Fruit fly (Drosophila melanogaster) whole organism, embryonic: ENCODE results near the gene CG13070.

Source experiments
- Aef1 ChIP-seq: fragments of 200-800 bp; sonication (Bioruptor generic); IDR thresholded peaks from 3 replicates; pipeline ENCODE4 v1.3.6; 2022; ENCODE audit warnings: missing biosample characterization, missing genetic modification characterization
- CG11398 ChIP-seq: fragments of 200-800 bp; sonication (Bioruptor generic); optimal IDR thresholded peaks from 2 replicates; lab custom pipeline; 2016; ENCODE audit warnings: missing biosample characterization, missing genetic modification characterization
- CG12071 ChIP-seq: fragments of 200-800 bp; sonication (Bioruptor generic); optimal IDR thresholded peaks from 3 replicates; lab custom pipeline; 2018; ENCODE audit warnings: missing biosample characterization, mild to moderate bottlenecking, missing genetic modification characterization
- CG12104 ChIP-seq: fragments of 200-800 bp; sonication (Bioruptor generic); optimal IDR thresholded peaks from 3 replicates; lab custom pipeline; 2016; ENCODE audit warnings: missing biosample characterization, missing genetic modification characterization
- CG12236 ChIP-seq: fragments of 200-800 bp; sonication (Bioruptor generic); optimal IDR thresholded peaks from 2 replicates; lab custom pipeline; 2016; ENCODE audit warnings: missing biosample characterization, missing genetic modification characterization
- CG12942 ChIP-seq: fragments of 200-800 bp; sonication (Bioruptor generic); optimal IDR thresholded peaks from 3 replicates; lab custom pipeline; 2016; ENCODE audit warnings: missing biosample characterization, missing genetic modification characterization
- CG13424 ChIP-seq: fragments of 200-800 bp; sonication (Bioruptor generic); optimal IDR thresholded peaks from 2 replicates; lab custom pipeline; 2019; ENCODE audit warnings: missing biosample characterization, mild to moderate bottlenecking, missing genetic modification characterization, moderate library complexity
- CG15601 ChIP-seq: fragments of 200-800 bp; sonication (Bioruptor generic); optimal IDR thresholded peaks from 3 replicates; lab custom pipeline; 2019; ENCODE audit warnings: missing biosample characterization, mild to moderate bottlenecking, missing genetic modification characterization, moderate library complexity
- CG16813 ChIP-seq: fragments of 200-800 bp; sonication (Bioruptor generic); IDR thresholded peaks from 3 replicates; pipeline ENCODE4 v1.3.6; 2022; ENCODE audit warnings: missing biosample characterization, missing genetic modification characterization; ENCODE audit not compliant: partially characterized antibody
- CG17359 ChIP-seq: fragments of 200-800 bp; sonication (Bioruptor generic); optimal IDR thresholded peaks from 3 replicates; lab custom pipeline; 2018; ENCODE audit warnings: missing biosample characterization, mild to moderate bottlenecking, missing genetic modification characterization, moderate library complexity
- CG17568 ChIP-seq: fragments of 200-800 bp; sonication (Bioruptor generic); optimal IDR thresholded peaks from 2 replicates; lab custom pipeline; 2018; ENCODE audit warnings: missing biosample characterization, mild to moderate bottlenecking, missing genetic modification characterization, moderate library complexity
- CG17829 ChIP-seq: fragments of 200-800 bp; optimal IDR thresholded peaks from 2 replicates; lab custom pipeline; 2019; ENCODE audit warnings: missing biosample characterization, mild to moderate bottlenecking, missing genetic modification characterization, moderate library complexity
- CG18476 ChIP-seq: fragments of 200-800 bp; sonication (Bioruptor generic); optimal IDR thresholded peaks from 2 replicates; lab custom pipeline; 2016; ENCODE audit warnings: missing biosample characterization, mild to moderate bottlenecking, missing genetic modification characterization
- CG31388 ChIP-seq: fragments of 200-800 bp; sonication (Bioruptor generic); optimal IDR thresholded peaks from 2 replicates; lab custom pipeline; 2016; ENCODE audit warnings: missing biosample characterization, missing genetic modification characterization
- CG32532 ChIP-seq: fragments of 200-800 bp; sonication (Bioruptor generic); IDR thresholded peaks from 2 replicates; pipeline ENCODE4 v1.3.6; 2022; ENCODE audit warnings: missing biosample characterization, missing genetic modification characterization
- CG4730 ChIP-seq: fragments of 200-800 bp; sonication (Bioruptor generic); IDR thresholded peaks from 2 replicates; pipeline ENCODE4 v1.3.6; 2022; ENCODE audit warnings: missing biosample characterization, missing genetic modification characterization
- CG6272 ChIP-seq: fragments of 200-800 bp; sonication (Bioruptor generic); IDR thresholded peaks from 2 replicates; pipeline ENCODE4 v1.3.6; 2022; ENCODE audit warnings: missing biosample characterization, missing genetic modification characterization
- CG8478 ChIP-seq: fragments of >200 bp; optimal IDR thresholded peaks from 2 replicates; lab custom pipeline; 2018
- CG9609 ChIP-seq: fragments of 200-800 bp; sonication (Bioruptor generic); optimal IDR thresholded peaks from 3 replicates; lab custom pipeline; 2016; ENCODE audit warnings: missing biosample characterization, missing genetic modification characterization
- CG9797 ChIP-seq: fragments of 200-800 bp; sonication (Bioruptor generic); optimal IDR thresholded peaks from 3 replicates; lab custom pipeline; 2018; ENCODE audit warnings: missing biosample characterization, mild to moderate bottlenecking, missing genetic modification characterization
- CG9876 ChIP-seq: fragments of 200-800 bp; sonication (Bioruptor generic); optimal IDR thresholded peaks from 2 replicates; lab custom pipeline; 2016; ENCODE audit warnings: missing biosample characterization, missing genetic modification characterization
- CkIIα-i1 ChIP-seq: fragments of 200-800 bp; sonication (Bioruptor generic); IDR thresholded peaks from 2 replicates; pipeline ENCODE4 v1.3.6; 2022; ENCODE audit warnings: missing biosample characterization, missing genetic modification characterization
- D ChIP-seq, 2 experiments: fragments of 200-800 bp in 1 of 2; fragments of >200 bp in 1 of 2; sonication (Bioruptor generic) in 1 of 2; optimal IDR thresholded peaks; 2 replicates in 1 of 2; 3 replicates in 1 of 2; lab custom pipeline; 2017; ENCODE audit warnings: mild to moderate bottlenecking in 1 of 2, missing biosample characterization in 1 of 2, missing genetic modification characterization in 1 of 2, missing genetic modification reagents in 1 of 2
- Dip3 ChIP-seq: fragments of 200-800 bp; sonication (Bioruptor generic); optimal IDR thresholded peaks from 3 replicates; lab custom pipeline; 2016; ENCODE audit warnings: missing biosample characterization, missing genetic modification characterization
- Elba2 ChIP-seq: fragments of 200-800 bp; sonication (Bioruptor generic); optimal IDR thresholded peaks from 3 replicates; lab custom pipeline; 2016; ENCODE audit warnings: missing biosample characterization, missing genetic modification characterization
- H15 ChIP-seq: fragments of 200-800 bp; sonication (Bioruptor generic); IDR thresholded peaks from 3 replicates; pipeline ENCODE4 v1.3.6; 2022; ENCODE audit warnings: missing biosample characterization, missing genetic modification characterization
- HHEX ChIP-seq: fragments of 200-800 bp; sonication (Bioruptor generic); optimal IDR thresholded peaks from 3 replicates; lab custom pipeline; 2017; ENCODE audit warnings: missing biosample characterization, mild to moderate bottlenecking, missing genetic modification characterization, missing genetic modification reagents
- Hmx ChIP-seq: fragments of 200-800 bp; sonication (Bioruptor generic); optimal IDR thresholded peaks from 2 replicates; lab custom pipeline; 2016; ENCODE audit warnings: missing biosample characterization, missing genetic modification characterization
- Opbp ChIP-seq: fragments of 200-800 bp; sonication (Bioruptor generic); IDR thresholded peaks from 3 replicates; pipeline ENCODE4 v1.3.6; 2022; ENCODE audit warnings: missing biosample characterization, missing genetic modification characterization; ENCODE audit not compliant: partially characterized antibody
- PHDP ChIP-seq: fragments of 200-800 bp; sonication (Bioruptor generic); optimal IDR thresholded peaks from 3 replicates; lab custom pipeline; 2018; ENCODE audit warnings: missing biosample characterization, mild to moderate bottlenecking, missing genetic modification characterization, moderate library complexity
- al ChIP-seq: fragments of 200-800 bp; sonication (Bioruptor generic); IDR thresholded peaks from 2 replicates; pipeline ENCODE4 v1.3.6; 2022; ENCODE audit warnings: missing biosample characterization, missing genetic modification characterization
- amos ChIP-seq: fragments of 200-800 bp; sonication (Bioruptor generic); IDR thresholded peaks from 2 replicates; pipeline ENCODE4 v1.3.6; 2022; ENCODE audit warnings: missing biosample characterization, missing genetic modification characterization; ENCODE audit not compliant: partially characterized antibody
- bab2 ChIP-seq: fragments of 200-800 bp; sonication (Bioruptor generic); optimal IDR thresholded peaks from 2 replicates; lab custom pipeline; 2016; ENCODE audit warnings: missing biosample characterization, missing genetic modification characterization
- bigmax ChIP-seq: fragments of 200-800 bp; sonication (Bioruptor generic); optimal IDR thresholded peaks from 2 replicates; lab custom pipeline; 2018; ENCODE audit warnings: missing biosample characterization, mild to moderate bottlenecking, missing genetic modification characterization
- bowl ChIP-seq: fragments of 200-800 bp; sonication (Bioruptor generic); IDR thresholded peaks from 2 replicates; pipeline ENCODE4 v1.3.6; 2022; ENCODE audit warnings: missing biosample characterization, missing genetic modification characterization
- da ChIP-seq: fragments of 200-800 bp; sonication (Bioruptor generic); optimal IDR thresholded peaks from 2 replicates; lab custom pipeline; 2016; ENCODE audit warnings: missing biosample characterization, missing genetic modification characterization
- gem ChIP-seq: fragments of 200-800 bp; sonication (Bioruptor generic); optimal IDR thresholded peaks from 2 replicates; lab custom pipeline; 2019; ENCODE audit warnings: missing biosample characterization, mild to moderate bottlenecking, missing genetic modification characterization, moderate library complexity
- grau ChIP-seq: fragments of 200-800 bp; optimal IDR thresholded peaks from 3 replicates; lab custom pipeline; 2019; ENCODE audit warnings: missing biosample characterization, mild to moderate bottlenecking, missing genetic modification characterization, moderate library complexity
- hth ChIP-seq: fragments of >200 bp; optimal IDR thresholded peaks from 2 replicates; lab custom pipeline; 2017; ENCODE audit warnings: inconsistent platforms
- klu ChIP-seq: fragments of 200-800 bp; sonication (Bioruptor generic); IDR thresholded peaks from 2 replicates; pipeline ENCODE4 v1.3.6; 2022; ENCODE audit warnings: missing biosample characterization, missing genetic modification characterization
- lbe ChIP-seq: fragments of 200-800 bp; sonication (Bioruptor generic); optimal IDR thresholded peaks from 2 replicates; lab custom pipeline; 2016; ENCODE audit warnings: missing biosample characterization, mild to moderate bottlenecking, missing genetic modification characterization
- odd ChIP-seq: fragments of 200-800 bp; sonication (Bioruptor generic); optimal IDR thresholded peaks from 2 replicates; lab custom pipeline; 2017; ENCODE audit warnings: missing biosample characterization, mild to moderate bottlenecking, missing genetic modification characterization
- pb ChIP-seq: fragments of 200-800 bp; sonication (Bioruptor generic); optimal IDR thresholded peaks from 3 replicates; lab custom pipeline; 2016; ENCODE audit warnings: missing biosample characterization, missing genetic modification characterization
- peb ChIP-seq: fragments of 200-800 bp; sonication (Bioruptor generic); IDR thresholded peaks from 2 replicates; pipeline ENCODE4 v1.3.6; 2022; ENCODE audit warnings: missing biosample characterization, missing genetic modification characterization
- pita ChIP-seq: fragments of 200-800 bp; sonication (Bioruptor generic); optimal IDR thresholded peaks from 2 replicates; lab custom pipeline; 2017; ENCODE audit warnings: missing biosample characterization, mild to moderate bottlenecking, missing genetic modification characterization
- pros ChIP-seq: fragments of 200-800 bp; sonication (Bioruptor generic); optimal IDR thresholded peaks from 3 replicates; lab custom pipeline; 2019; ENCODE audit warnings: missing biosample characterization, mild to moderate bottlenecking, missing genetic modification characterization, moderate library complexity
- tin ChIP-seq: fragments of 200-800 bp; sonication (Bioruptor generic); optimal IDR thresholded peaks from 3 replicates; lab custom pipeline; 2016; ENCODE audit warnings: missing biosample characterization, missing genetic modification characterization
- trem ChIP-seq: fragments of 200-800 bp; optimal IDR thresholded peaks from 3 replicates; lab custom pipeline; 2019; ENCODE audit warnings: missing biosample characterization, mild to moderate bottlenecking, missing genetic modification characterization, moderate library complexity
- ttk ChIP-seq: fragments of 200-800 bp; sonication (Bioruptor generic); IDR thresholded peaks from 2 replicates; pipeline ENCODE4 v2.1.2; 2022; ENCODE audit warnings: missing biosample characterization, missing genetic modification characterization
- vfl ChIP-seq: fragments of 200-800 bp; sonication (Bioruptor generic); optimal IDR thresholded peaks from 2 replicates; lab custom pipeline; 2016; ENCODE audit warnings: missing biosample characterization, missing genetic modification characterization
- wor ChIP-seq: fragments of 200-800 bp; sonication (Bioruptor generic); IDR thresholded peaks from 2 replicates; pipeline ENCODE4 v1.3.6; 2022; ENCODE audit warnings: missing biosample characterization, missing genetic modification characterization
- yki ChIP-seq: fragments of >200 bp; optimal IDR thresholded peaks from 3 replicates; lab custom pipeline; 2018

CG13070 gene

DNA sequence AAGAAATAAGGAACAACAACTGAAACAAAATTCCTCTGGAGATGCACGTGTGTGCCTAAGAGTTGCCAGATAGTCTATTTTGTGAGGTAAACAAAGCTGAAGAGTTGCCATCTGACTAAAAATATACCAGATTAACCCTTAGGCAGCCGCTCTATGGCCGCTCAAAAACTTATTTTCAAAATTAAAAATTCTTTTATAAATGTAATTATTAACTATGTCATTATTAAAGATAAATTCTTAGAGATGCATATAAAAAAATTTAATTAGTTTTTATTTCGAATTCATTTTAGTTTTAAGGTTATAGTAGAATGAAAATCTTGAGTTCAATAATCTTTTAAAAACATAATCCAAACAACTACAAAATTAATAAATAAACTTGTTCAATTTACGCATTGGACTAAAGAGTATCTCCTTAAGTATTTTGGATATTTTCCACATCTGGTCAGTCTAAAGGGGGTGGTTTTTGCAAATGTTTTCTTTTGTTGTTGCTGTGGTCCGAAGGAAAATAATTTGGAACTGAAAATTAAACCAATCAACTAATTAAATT is 34.4 kb upstream of the CG13070 start, which contains the start of gene Tmx3 (continued):
- TF ChIP-seq CG17359 (tag; lab: Kevin White, UChicago) (peak; percentile 90), hth (no peak), CG12104 (GFP tag; lab: Kevin White, UChicago) (peak; percentile 76), lbe (peak; percentile 64), pb (GFP tag; lab: Kevin White, UChicago) (no peak), CG12236 (no peak), bab2 (GFP tag; lab: Kevin White, UChicago) (peak; percentile 66), da (GFP tag; lab: Kevin White, UChicago) (no peak), CkIIα-i1 (no peak), vfl (GFP tag; lab: Kevin White, UChicago) (peak; percentile 49), CG11398 (GFP tag; lab: Kevin White, UChicago) (no peak), amos (GFP tag; lab: Robert Waterston, UW) (no peak), klu (GFP tag; lab: Robert Waterston, UW) (no peak), Opbp (no peak), odd (GFP tag; lab: Kevin White, UChicago) (no peak), ttk (GFP tag; lab: Robert Waterston, UW) (peak; percentile 88), CG9876 (GFP tag; lab: Kevin White, UChicago) (no peak), CG31388 (GFP tag; lab: Kevin White, UChicago) (peak; percentile 29), D (optimal IDR thresholded peaks at IDR 0.05; lab: Kevin White, UChicago) (no peak), D (GFP tag; optimal IDR thresholded peaks at IDR 0.05; lab: Kevin White, UChicago) (peak; percentile 68), CG12071 (GFP tag; lab: Kevin White, UChicago) (no peak), CG16813 (GFP tag; lab: Robert Waterston, UW) (no peak), tin (GFP tag; lab: Kevin White, UChicago) (peak; percentile 71), CG15601 (tag; lab: Kevin White, UChicago) (no peak), pros (GFP tag; lab: Kevin White, UChicago) (no peak), CG9609 (GFP tag; lab: Kevin White, UChicago) (peak; percentile 62), Elba2 (GFP tag; lab: Kevin White, UChicago) (peak; percentile 59), CG12942 (GFP tag; lab: Kevin White, UChicago) (peak; percentile 89), CG32532 (GFP tag; lab: Robert Waterston, UW) (peak; percentile 96), peb (GFP tag; lab: Robert Waterston, UW) (peak; percentile 56), CG17829 (peak; percentile 90), CG18476 (GFP tag; lab: Kevin White, UChicago) (no peak), bowl (GFP tag; lab: Robert Waterston, UW) (peak; percentile 58; the same call in 1 of the 2 replicates), Hmx (GFP tag; lab: Kevin White, UChicago) (no peak), CG8478 (lab: Kevin White, UChicago) (no peak), HHEX (GFP tag; lab: Kevin White, UChicago) (peak; percentile 77), Dip3 (peak; percentile 72), PHDP (peak; percentile 91), CG17568 (GFP tag; lab: Kevin White, UChicago) (no peak), al (GFP tag; lab: Robert Waterston, UW) (peak; percentile 90), trem (tag; lab: Kevin White, UChicago) (peak; percentile 83), wor (GFP tag; lab: Robert Waterston, UW) (peak; percentile 79), grau (tag; lab: Kevin White, UChicago) (peak; percentile 91), bigmax (GFP tag; lab: Kevin White, UChicago) (no peak), CG6272 (GFP tag; lab: Robert Waterston, UW) (peak; percentile 92), CG9797 (GFP tag; lab: Kevin White, UChicago) (peak; percentile 38), H15 (GFP tag; lab: Robert Waterston, UW) (peak; percentile 92), CG13424 (tag; lab: Kevin White, UChicago) (peak; percentile 92), CG4730 (GFP tag; lab: Robert Waterston, UW) (peak; percentile 88), yki (lab: Kevin White, UChicago) (no peak), gem (tag; lab: Kevin White, UChicago) (peak; percentile 96), Aef1 (GFP tag; lab: Robert Waterston, UW) (peak; percentile 90), pita (GFP tag; lab: Kevin White, UChicago) (no peak)
